Worm (Caenorhabditis elegans) whole organism, mixed stage, embryonic: ENCODE measurements around the gene acdh-12.

Experiments
- M03D4.4 ChIP-seq: sonication (generic microtip); optimal IDR thresholded peaks from 2 replicates; lab custom pipeline; 2017; ENCODE audit warnings: mild to moderate bottlenecking, missing genetic modification characterization, missing compliant biosample characterization
- bed-3 ChIP-seq: fragments of 200-800 bp; sonication (Bioruptor generic); optimal IDR thresholded peaks from 3 replicates; lab custom pipeline; 2018; ENCODE audit warnings: mild to moderate bottlenecking, missing genetic modification characterization, moderate library complexity, missing compliant biosample characterization
- blmp-1 ChIP-seq: fragments of 150-350 bp; optimal IDR thresholded peaks from 2 replicates; lab custom pipeline; 2014; ENCODE audit warnings: missing biosample characterization, missing genetic modification characterization
- ceh-39 ChIP-seq: fragments of 150-350 bp; optimal IDR thresholded peaks from 2 replicates; lab custom pipeline; 2014; ENCODE audit warnings: missing biosample characterization, missing genetic modification characterization
- ceh-43 ChIP-seq: fragments of 200-800 bp; sonication (Bioruptor generic); optimal IDR thresholded peaks from 2 replicates; lab custom pipeline; 2018; ENCODE audit warnings: mild to moderate bottlenecking, missing genetic modification characterization, moderate library complexity, missing compliant biosample characterization
- ceh-83 ChIP-seq: fragments of 200-800 bp; sonication (Bioruptor generic); optimal IDR thresholded peaks from 2 replicates; lab custom pipeline; 2018; ENCODE audit warnings: mild to moderate bottlenecking, missing genetic modification characterization, missing compliant biosample characterization
- ces-1 ChIP-seq: fragments of 150-350 bp; optimal IDR thresholded peaks from 2 replicates; lab custom pipeline; 2014; ENCODE audit warnings: missing biosample characterization, missing genetic modification reagents, missing genetic modification characterization
- cnd-1 ChIP-seq: fragments of 200-800 bp; sonication (Bioruptor generic); optimal IDR thresholded peaks from 2 replicates; lab custom pipeline; 2018; ENCODE audit warnings: mild to moderate bottlenecking, missing genetic modification characterization, missing compliant biosample characterization
- drap-1 ChIP-seq: fragments of 200-800 bp; sonication (Bioruptor generic); optimal IDR thresholded peaks from 3 replicates; lab custom pipeline; 2018; ENCODE audit warnings: mild to moderate bottlenecking, missing genetic modification characterization, missing compliant biosample characterization
- elt-1 ChIP-seq: sonication (generic microtip); optimal IDR thresholded peaks from 2 replicates; lab custom pipeline; 2017; ENCODE audit warnings: missing genetic modification characterization, mild to moderate bottlenecking, missing compliant biosample characterization, antibody characterized with exemption, moderate library complexity, borderline replicate concordance; ENCODE audit not compliant: insufficient read depth
- elt-3 ChIP-seq: fragments of 150-350 bp; optimal IDR thresholded peaks from 2 replicates; lab custom pipeline; 2014; ENCODE audit warnings: missing biosample characterization, missing genetic modification characterization
- flh-1 ChIP-seq: fragments of 200-800 bp; sonication (Bioruptor generic); optimal IDR thresholded peaks from 2 replicates; lab custom pipeline; 2018; ENCODE audit warnings: mild to moderate bottlenecking, missing genetic modification characterization, moderate library complexity, missing compliant biosample characterization
- ham-2 ChIP-seq: fragments of 200-800 bp; sonication (Bioruptor generic); optimal IDR thresholded peaks from 2 replicates; lab custom pipeline; 2018; ENCODE audit warnings: mild to moderate bottlenecking, missing genetic modification characterization, missing compliant biosample characterization
- hlh-1 ChIP-seq: fragments of 150-350 bp; optimal IDR thresholded peaks from 2 replicates; lab custom pipeline; 2014; ENCODE audit warnings: missing biosample characterization, missing genetic modification reagents, missing genetic modification characterization
- lin-13 ChIP-seq: fragments of 150-350 bp; optimal IDR thresholded peaks from 2 replicates; lab custom pipeline; 2014; ENCODE audit warnings: missing biosample characterization, missing genetic modification characterization
- lin-32 ChIP-seq: fragments of 200-800 bp; sonication (Bioruptor generic); optimal IDR thresholded peaks from 2 replicates; lab custom pipeline; 2018; ENCODE audit warnings: mild to moderate bottlenecking, missing genetic modification characterization, missing compliant biosample characterization
- lsy-2 ChIP-seq: fragments of 150-350 bp; optimal IDR thresholded peaks from 2 replicates; lab custom pipeline; 2014; ENCODE audit warnings: missing biosample characterization, missing genetic modification characterization
- mab-5 ChIP-seq: fragments of 150-350 bp; optimal IDR thresholded peaks from 2 replicates; lab custom pipeline; 2014; ENCODE audit warnings: missing biosample characterization, missing genetic modification characterization
- mep-1 ChIP-seq: fragments of 150-350 bp; optimal IDR thresholded peaks from 2 replicates; lab custom pipeline; 2017; ENCODE audit warnings: missing biosample characterization, missing genetic modification reagents, missing genetic modification characterization, inconsistent platforms
- mls-2 ChIP-seq: sonication (generic microtip); optimal IDR thresholded peaks from 2 replicates; lab custom pipeline; 2016; ENCODE audit warnings: mild to moderate bottlenecking, missing genetic modification characterization, moderate library complexity, missing compliant biosample characterization
- nhr-12 ChIP-seq: fragments of 150-350 bp; optimal IDR thresholded peaks from 2 replicates; lab custom pipeline; 2014; ENCODE audit warnings: missing biosample characterization, missing genetic modification characterization
- nhr-2 ChIP-seq: fragments of 150-350 bp; optimal IDR thresholded peaks from 2 replicates; lab custom pipeline; 2014; ENCODE audit warnings: missing biosample characterization, missing genetic modification characterization
- nhr-237 ChIP-seq: fragments of 150-350 bp; optimal IDR thresholded peaks from 2 replicates; lab custom pipeline; 2014; ENCODE audit warnings: missing biosample characterization, missing genetic modification characterization
- nhr-28 ChIP-seq: fragments of 150-350 bp; optimal IDR thresholded peaks from 2 replicates; lab custom pipeline; 2014; ENCODE audit warnings: missing biosample characterization, missing genetic modification characterization
- nhr-76 ChIP-seq: sonication (generic microtip); optimal IDR thresholded peaks from 2 replicates; lab custom pipeline; 2017; ENCODE audit warnings: missing biosample characterization, missing genetic modification characterization
- pha-4 ChIP-seq: fragments of 150-350 bp; optimal IDR thresholded peaks from 2 replicates; lab custom pipeline; 2018; ENCODE audit warnings: missing biosample characterization, missing genetic modification reagents, missing genetic modification characterization
- sem-2 ChIP-seq: fragments of 200-800 bp; sonication (Bioruptor generic); optimal IDR thresholded peaks from 2 replicates; lab custom pipeline; 2018; ENCODE audit warnings: mild to moderate bottlenecking, missing genetic modification characterization, missing compliant biosample characterization
- snpc-4 ChIP-seq: fragments of 150-350 bp; optimal IDR thresholded peaks from 2 replicates; lab custom pipeline; 2014; ENCODE audit warnings: missing biosample characterization, missing genetic modification characterization
- sptf-1 ChIP-seq: sonication (generic microtip); optimal IDR thresholded peaks from 2 replicates; lab custom pipeline; 2017; ENCODE audit warnings: mild to moderate bottlenecking, missing genetic modification characterization, moderate library complexity, missing compliant biosample characterization
- tbx-8 ChIP-seq: fragments of 200-800 bp; sonication (Bioruptor generic); optimal IDR thresholded peaks from 2 replicates; lab custom pipeline; 2018; ENCODE audit warnings: mild to moderate bottlenecking, missing genetic modification characterization, moderate library complexity, missing compliant biosample characterization
- unc-120 ChIP-seq: sonication (generic microtip); optimal IDR thresholded peaks from 2 replicates; lab custom pipeline; 2017; ENCODE audit warnings: missing genetic modification characterization, missing compliant biosample characterization; ENCODE audit not compliant: poor library complexity, severe bottlenecking
- unc-39 ChIP-seq: fragments of 150-350 bp; optimal IDR thresholded peaks from 2 replicates; lab custom pipeline; 2014; ENCODE audit warnings: missing biosample characterization, missing genetic modification characterization
- unc-62 ChIP-seq: fragments of 150-350 bp; optimal IDR thresholded peaks from 2 replicates; lab custom pipeline; 2014; ENCODE audit warnings: missing biosample characterization, missing genetic modification reagents, missing genetic modification characterization
- zip-8 ChIP-seq: fragments of 150-350 bp; optimal IDR thresholded peaks from 2 replicates; lab custom pipeline; 2014; ENCODE audit warnings: missing biosample characterization, missing genetic modification characterization
- ztf-11 ChIP-seq: fragments of 150-350 bp; optimal IDR thresholded peaks from 2 replicates; lab custom pipeline; 2014; ENCODE audit warnings: missing biosample characterization, missing genetic modification characterization

acdh-12 gene

ce11 chrII:7204951-7205350 is 9.5 kb upstream of the acdh-12 start, which contains the start of gene srd-58:
TSS of gene srd-58 (minus strand) at chrII:7205051.
- TF ChIP-seq unc-62 (GFP tag; lab: Kevin White, UChicago) = no peak
- TF ChIP-seq unc-39 = no peak
- TF ChIP-seq blmp-1 (tag; lab: Kevin White, UChicago) = no peak
- TF ChIP-seq tbx-8 (GFP tag; lab: Kevin White, UChicago) = no peak
- TF ChIP-seq drap-1 (GFP tag; lab: Kevin White, UChicago) = no peak

ce11 chrII:7203110-7203509 is 7.7 kb upstream of the acdh-12 start, which contains the start of gene srd-56:
TSS of gene srd-56 (minus strand) at chrII:7203210.
- no peak for TF ChIP-seq ceh-43 (GFP tag; lab: Kevin White, UChicago)
- no peak for TF ChIP-seq unc-120 (tag; lab: Kevin White, UChicago)
- no peak for TF ChIP-seq snpc-4 (tag; lab: Kevin White, UChicago)
- TF ChIP-seq ztf-11 (tag; lab: Kevin White, UChicago) = no peak
- TF ChIP-seq tbx-8 (GFP tag; lab: Kevin White, UChicago) = no peak
- no peak for TF ChIP-seq lin-13 (tag; lab: Kevin White, UChicago)
- no peak for TF ChIP-seq sptf-1
- no peak for TF ChIP-seq cnd-1
- TF ChIP-seq elt-1 (tag; lab: Kevin White, UChicago) = no peak
- no peak for TF ChIP-seq mab-5
- TF ChIP-seq nhr-76 (tag; lab: Kevin White, UChicago) = no peak
- no peak for TF ChIP-seq nhr-12 (tag; lab: Kevin White, UChicago)
- no peak for TF ChIP-seq sem-2 (GFP tag; lab: Kevin White, UChicago)
- no peak for TF ChIP-seq nhr-28 (tag; lab: Kevin White, UChicago)
- no peak for TF ChIP-seq lsy-2
- TF ChIP-seq drap-1 (GFP tag; lab: Kevin White, UChicago) = no peak
- TF ChIP-seq M03D4.4 (tag; lab: Kevin White, UChicago) = no peak

- TF ChIP-seq mep-1 (tag; lab: Kevin White, UChicago) (peak; percentile 73), unc-120 (tag; lab: Kevin White, UChicago) (peak; percentile 79), nhr-28 (tag; lab: Kevin White, UChicago) (no peak), unc-39 (peak; percentile 25), ceh-83 (GFP tag; lab: Kevin White, UChicago) (peak; percentile 92), flh-1 (GFP tag; lab: Kevin White, UChicago) (peak; percentile 82), nhr-237 (tag; lab: Kevin White, UChicago) (no peak), nhr-2 (tag; lab: Kevin White, UChicago) (no peak), ces-1 (GFP tag; lab: Kevin White, UChicago) (no peak), bed-3 (GFP tag; lab: Kevin White, UChicago) (peak; percentile 83), unc-62 (GFP tag; lab: Kevin White, UChicago) (peak; percentile 21), M03D4.4 (tag; lab: Kevin White, UChicago) (peak; percentile 92), sptf-1 (peak; percentile 96), elt-3 (tag; lab: Kevin White, UChicago) (peak; percentile 59), zip-8 (tag; lab: Kevin White, UChicago) (no peak), ceh-43 (GFP tag; lab: Kevin White, UChicago) (peak; percentile 84), ztf-11 (tag; lab: Kevin White, UChicago) (no peak), lsy-2 (peak; percentile 27), sem-2 (GFP tag; lab: Kevin White, UChicago) (peak; percentile 84), pha-4 (peak; percentile 59), ceh-39 (no peak), mls-2 (tag; lab: Kevin White, UChicago) (peak; percentile 97), mab-5 (no peak), snpc-4 (tag; lab: Kevin White, UChicago) (no peak), nhr-76 (tag; lab: Kevin White, UChicago) (no peak), elt-1 (tag; lab: Kevin White, UChicago) (peak; percentile 1), lin-13 (tag; lab: Kevin White, UChicago) (peak; percentile 77), cnd-1 (peak; percentile 95), blmp-1 (tag; lab: Kevin White, UChicago) (no peak), drap-1 (GFP tag; lab: Kevin White, UChicago) (peak; percentile 94), ham-2 (GFP tag; lab: Kevin White, UChicago) (peak; percentile 93), lin-32 (GFP tag; lab: Kevin White, UChicago) (peak; percentile 86), tbx-8 (GFP tag; lab: Kevin White, UChicago) (peak; percentile 91), nhr-12 (tag; lab: Kevin White, UChicago) (no peak), hlh-1 (peak; percentile 63)
Observed at ce11 chrII:7200051-7200599, 4.7 kb upstream of the acdh-12 start, which contains the start of gene pcrg-1. TSS of gene pcrg-1 (plus strand) at chrII:7200549.
